Fruit fly (Drosophila melanogaster): ENCODE results near the gene CG5715.

DNA sequence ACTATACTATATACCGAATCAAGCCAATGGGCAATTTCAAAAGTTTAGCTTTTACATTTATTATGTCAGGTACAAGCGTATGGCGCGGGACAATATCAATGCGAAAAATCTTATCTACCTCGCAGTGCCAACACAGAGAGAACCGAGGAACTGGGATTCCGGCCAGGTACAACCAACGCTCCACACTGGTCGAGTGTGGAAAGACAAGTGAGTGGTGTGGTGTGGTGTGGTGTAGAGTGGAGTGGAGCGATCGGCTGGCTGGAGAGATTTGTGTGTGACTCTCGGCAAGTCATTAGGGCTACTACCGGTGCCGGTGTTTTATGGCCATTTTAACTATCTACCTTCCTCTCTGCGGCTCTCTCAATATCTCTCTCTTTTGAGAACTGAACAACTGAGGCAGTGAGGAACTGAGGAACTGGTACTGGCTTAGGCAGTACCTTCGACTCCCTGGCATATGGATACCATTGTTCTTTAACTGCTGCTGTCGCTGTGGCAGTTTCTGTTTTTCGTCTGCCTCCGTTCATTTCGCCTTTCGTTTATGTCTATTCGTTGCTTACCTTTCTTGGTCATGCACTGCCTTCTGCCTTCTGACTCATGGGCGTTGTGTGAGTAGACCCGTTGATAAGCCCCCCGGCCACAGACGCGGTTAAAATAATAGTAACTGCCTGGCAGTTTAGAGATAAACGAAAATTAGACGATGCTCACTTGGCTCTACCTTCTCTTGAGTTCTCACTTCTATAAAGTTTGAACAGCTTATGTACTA, 34.7 kb downstream of the CG5715 start:
- no peak for TF ChIP-seq psq (optimal IDR thresholded peaks at IDR 0.05)
- TF ChIP-seq h (optimal IDR thresholded peaks at IDR 0.05), result no peak
